Worm (Caenorhabditis elegans): ENCODE measurements around the gene D2023.4.

D2023.4 gene

DNA sequence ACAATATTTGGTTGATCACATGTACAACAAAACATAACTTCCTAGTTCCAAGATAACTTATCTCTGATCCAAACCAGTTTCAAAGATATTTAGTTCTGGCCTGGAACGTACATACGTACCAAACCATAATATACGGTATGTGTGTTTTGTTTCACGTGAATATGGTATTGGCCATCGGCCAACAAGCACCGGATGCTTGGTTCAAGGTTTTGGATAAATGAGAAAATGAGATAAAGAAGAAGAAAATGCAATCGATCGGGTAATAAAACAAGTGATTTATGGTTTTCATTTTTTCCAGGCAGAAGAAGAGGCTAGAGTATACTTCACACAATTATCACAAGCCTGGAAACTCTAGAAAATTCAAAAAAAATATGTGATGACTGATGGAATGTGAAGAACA is 30.2 kb downstream of the D2023.4 start:
- TF ChIP-seq madf-8 (GFP tag; conservative IDR thresholded peaks at IDR 0.05): no peak
- no peak for TF ChIP-seq C17E4.6 (GFP tag; IDR thresholded peaks at IDR 0.05)
- no peak for TF ChIP-seq nhr-179 (tag; optimal IDR thresholded peaks at IDR 0.05)
- no peak for TF ChIP-seq lag-1 (GFP tag; IDR thresholded peaks at IDR 0.05)
- no peak for TF ChIP-seq Y95B8A.8 (GFP tag; IDR thresholded peaks at IDR 0.05)
- no peak for TF ChIP-seq ZK185.1 (tag; optimal IDR thresholded peaks at IDR 0.05; ENCODE audit: poor library complexity, severe bottlenecking)
- no peak for TF ChIP-seq chd-7 (tag; optimal IDR thresholded peaks at IDR 0.05)
- TF ChIP-seq ceh-100 (GFP tag; IDR thresholded peaks at IDR 0.05): no peak
- TF ChIP-seq rec-8 (tag; optimal IDR thresholded peaks at IDR 0.05): no peak
- TF ChIP-seq aptf-2 (GFP tag; conservative IDR thresholded peaks at IDR 0.05): no peak
- no peak for TF ChIP-seq T07F8.4 (tag; optimal IDR thresholded peaks at IDR 0.05)
- TF ChIP-seq ztf-25 (GFP tag; IDR thresholded peaks at IDR 0.05): no peak
- no peak for TF ChIP-seq attf-3 (GFP tag; conservative IDR thresholded peaks at IDR 0.05)
- TF ChIP-seq F37B4.10 (GFP tag; IDR thresholded peaks at IDR 0.05): no peak
- no peak for TF ChIP-seq ztf-26 (tag; optimal IDR thresholded peaks at IDR 0.05)

DNA sequence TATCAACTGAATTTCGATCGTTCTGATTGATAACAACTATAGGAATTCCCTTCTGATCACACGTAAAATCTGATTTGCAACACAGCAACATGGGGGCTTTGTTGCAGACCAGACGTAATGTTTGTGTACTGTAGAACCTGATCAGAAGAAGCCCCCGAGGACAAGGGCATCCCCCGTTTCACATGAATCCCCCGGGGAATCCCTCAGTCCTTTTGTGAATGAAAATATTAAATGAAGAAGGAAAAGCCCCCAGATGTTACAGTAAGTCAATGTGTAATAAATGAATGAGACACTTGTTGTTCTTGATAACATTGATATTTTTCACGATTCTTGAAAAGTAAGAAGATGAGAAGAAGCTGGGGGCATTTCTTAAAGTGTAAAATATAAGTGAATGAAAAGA is 31.4 kb downstream of the D2023.4 start:
- TF ChIP-seq ceh-40 (GFP tag; IDR thresholded peaks at IDR 0.05): no peak
- no peak for TF ChIP-seq fkh-3 (tag; optimal IDR thresholded peaks at IDR 0.05)
- no peak for TF ChIP-seq nhr-120 (GFP tag; IDR thresholded peaks at IDR 0.05)
- no peak for TF ChIP-seq B0261.1 (tag; optimal IDR thresholded peaks at IDR 0.05)

DNA sequence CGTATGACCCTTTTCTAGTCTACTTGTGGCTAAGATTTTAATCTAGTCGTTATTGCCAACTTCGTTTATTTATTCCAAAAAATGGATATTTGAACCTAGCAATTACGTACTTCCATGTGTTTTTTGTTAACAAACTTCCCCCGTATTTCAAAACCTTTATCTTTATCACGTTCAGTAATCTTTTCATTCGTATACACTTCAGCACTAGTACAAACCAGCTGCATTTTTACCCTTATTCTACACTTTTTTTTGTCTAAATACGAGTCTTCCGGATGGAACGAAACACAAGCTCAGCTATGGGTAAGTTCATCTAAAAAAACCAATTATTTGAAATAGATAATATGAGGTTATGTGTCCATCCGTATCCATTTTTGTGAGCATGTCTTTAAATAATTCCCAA is 36.1 kb downstream of the D2023.4 start, which contains the start of gene D2023.1:
Gene D2023.1 (plus strand): TSS at position 77 of the 400 bp plus-strand sequence.
- TF ChIP-seq nhr-90 (tag; optimal IDR thresholded peaks at IDR 0.05): no peak
- TF ChIP-seq B0035.1 (tag; optimal IDR thresholded peaks at IDR 0.05): no peak
- TF ChIP-seq F10E7.11 (tag; optimal IDR thresholded peaks at IDR 0.05): no peak
- no peak for TF ChIP-seq mes-4 (tag; optimal IDR thresholded peaks at IDR 0.05)
- no peak for TF ChIP-seq atf-7 (tag; optimal IDR thresholded peaks at IDR 0.05)
- TF ChIP-seq ztf-22 (GFP tag; optimal IDR thresholded peaks at IDR 0.05): no peak
- TF ChIP-seq B0336.3 (GFP tag; IDR thresholded peaks at IDR 0.05): no peak
- TF ChIP-seq F23B12.7 (tag; optimal IDR thresholded peaks at IDR 0.05; ENCODE audit: insufficient read depth): no peak
- TF ChIP-seq fkh-3 (tag; optimal IDR thresholded peaks at IDR 0.05): no peak
- no peak for TF ChIP-seq ztf-26 (tag; optimal IDR thresholded peaks at IDR 0.05)
- no peak for TF ChIP-seq Y56A3A.18 (GFP tag; IDR thresholded peaks at IDR 0.05)
- no peak for TF ChIP-seq nfya-2 (GFP tag; IDR thresholded peaks at IDR 0.05)

DNA sequence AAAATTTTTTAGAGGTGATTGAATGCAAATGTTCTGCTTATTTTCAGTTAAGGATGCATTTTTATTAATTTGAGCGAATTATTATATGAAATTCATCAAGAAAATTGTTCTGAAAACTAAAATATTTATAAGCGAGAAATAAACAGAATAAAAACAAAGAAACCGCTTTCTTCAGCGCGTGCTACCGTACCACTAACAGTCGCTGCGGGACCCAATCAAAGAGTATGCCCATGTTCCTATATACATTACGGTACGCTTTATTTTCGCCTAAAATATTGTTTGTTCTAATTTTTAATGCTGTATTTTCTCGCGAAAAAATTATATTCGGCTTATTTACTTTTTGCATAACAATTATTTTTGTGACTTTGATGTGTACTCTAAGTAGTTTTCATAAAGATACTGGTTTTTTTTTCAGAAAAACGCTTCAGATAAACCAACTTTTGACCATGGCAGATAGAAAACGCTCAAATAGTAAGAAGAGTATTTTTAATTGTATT is 37.8 kb downstream of the D2023.4 start, which contains the start of gene F55A11.8:
Gene F55A11.8 (plus strand): TSS at position 447 of the 497 bp plus-strand sequence.
- TF ChIP-seq tbx-9 (tag; optimal IDR thresholded peaks at IDR 0.05; ENCODE audit: borderline replicate concordance) (no peak), let-526 (GFP tag; IDR thresholded peaks at IDR 0.05) (no peak), madf-8 (GFP tag; conservative IDR thresholded peaks at IDR 0.05) (peak; percentile 62; the same call in 1 of the 2 replicates), sea-2 (GFP tag; IDR thresholded peaks at IDR 0.05) (no peak), bed-2 (GFP tag; IDR thresholded peaks at IDR 0.05) (no peak), attf-3 (GFP tag; conservative IDR thresholded peaks at IDR 0.05) (no peak), F33H1.4 (GFP tag; IDR thresholded peaks at IDR 0.05) (peak; percentile 92), F39B2.1 (GFP tag; IDR thresholded peaks at IDR 0.05) (no peak), tbp1 (GFP tag; optimal IDR thresholded peaks at IDR 0.05) (no peak), snpc-1.1 (tag; optimal IDR thresholded peaks at IDR 0.05; ENCODE audit: insufficient read depth) (no peak), snpc-3.4 (tag; optimal IDR thresholded peaks at IDR 0.05) (no peak), nfya-2 (GFP tag; IDR thresholded peaks at IDR 0.05) (no peak), ceh-91 (GFP tag; IDR thresholded peaks at IDR 0.05) (no peak), nfya-1 (tag; optimal IDR thresholded peaks at IDR 0.05; ENCODE audit: borderline replicate concordance, insufficient read depth) (no peak), gei-17 (GFP tag; optimal IDR thresholded peaks at IDR 0.05) (no peak), lir-1 (GFP tag; conservative IDR thresholded peaks at IDR 0.05) (no peak), lsl-1 (GFP tag; optimal IDR thresholded peaks at IDR 0.05) (peak; percentile 95), mxl-1 (tag; optimal IDR thresholded peaks at IDR 0.05) (no peak), repo-1 (tag; optimal IDR thresholded peaks at IDR 0.05) (no peak)

Data from whole organism, young adult.